Worm (Caenorhabditis elegans) whole organism, mixed stage, embryonic: ENCODE measurements around the gene mab-21.

Experiments
- elt-1 ChIP-seq: sonication (generic microtip); optimal IDR thresholded peaks from 2 replicates; lab custom pipeline; 2017; ENCODE audit warnings: missing genetic modification characterization, mild to moderate bottlenecking, missing compliant biosample characterization, antibody characterized with exemption, moderate library complexity, borderline replicate concordance; ENCODE audit not compliant: insufficient read depth
- elt-3 ChIP-seq: fragments of 150-350 bp; optimal IDR thresholded peaks from 2 replicates; lab custom pipeline; 2014; ENCODE audit warnings: missing biosample characterization, missing genetic modification characterization
- lin-13 ChIP-seq: fragments of 150-350 bp; optimal IDR thresholded peaks from 2 replicates; lab custom pipeline; 2014; ENCODE audit warnings: missing biosample characterization, missing genetic modification characterization
- nhr-12 ChIP-seq: fragments of 150-350 bp; optimal IDR thresholded peaks from 2 replicates; lab custom pipeline; 2014; ENCODE audit warnings: missing biosample characterization, missing genetic modification characterization
- nhr-2 ChIP-seq: fragments of 150-350 bp; optimal IDR thresholded peaks from 2 replicates; lab custom pipeline; 2014; ENCODE audit warnings: missing biosample characterization, missing genetic modification characterization

- TF ChIP-seq elt-3 (tag; lab: Kevin White, UChicago): no peak
- TF ChIP-seq elt-1: no peak
- TF ChIP-seq nhr-2 (tag; lab: Kevin White, UChicago): no peak
- no peak for TF ChIP-seq nhr-12
- TF ChIP-seq lin-13 (tag; lab: Kevin White, UChicago): no peak
Observed at ce11 chrIII:4601286-4601685, 733 bp downstream of the mab-21 start.
